Fruit fly (Drosophila melanogaster) Kc167 (cell line): ENCODE data around the gene CG10602.

ENCODE experiments used
- Myc ChIP-seq: fragments of >200 bp; optimal IDR thresholded peaks from 2 replicates; lab custom pipeline; 2017; ENCODE audit warnings: missing external identifiers
- h ChIP-seq: fragments of >200 bp; optimal IDR thresholded peaks from 3 replicates; lab custom pipeline; 2018; ENCODE audit warnings: missing external identifiers
- ttk ChIP-seq: sonication (Bioruptor generic); optimal IDR thresholded peaks from 2 replicates; lab custom pipeline; 2017; ENCODE audit warnings: missing external identifiers

- TF ChIP-seq h (no peak), Myc (lab: Kevin White, UChicago) (no peak), ttk (lab: Kevin White, UChicago) (no peak)
Observed at dm6 chr2L:18805637-18806403, 53.2 kb downstream of the CG10602 start.
